Fruit fly (Drosophila melanogaster): ENCODE results near the gene Arglu1.

- peak; percentile 89 for TF ChIP-seq CG32121 (GFP tag; IDR thresholded peaks at IDR 0.05)
- TF ChIP-seq CG8301 (tag; optimal IDR thresholded peaks at IDR 0.05) = peak; percentile 92
- TF ChIP-seq CG9948 (tag; optimal IDR thresholded peaks at IDR 0.05) = peak; percentile 93
- TF ChIP-seq CG13204 (GFP tag; optimal IDR thresholded peaks at IDR 0.05) = peak; percentile 56
- peak; percentile 87 for TF ChIP-seq CG4496 (GFP tag; IDR thresholded peaks at IDR 0.05)
- TF ChIP-seq gl (tag; optimal IDR thresholded peaks at IDR 0.05) = peak; percentile 80
- peak; percentile 94 for TF ChIP-seq CG14655 (GFP tag; optimal IDR thresholded peaks at IDR 0.05)
- TF ChIP-seq EcR (GFP tag; optimal IDR thresholded peaks at IDR 0.05) = peak; percentile 19
- peak; percentile 96 for TF ChIP-seq CG17806 (tag; optimal IDR thresholded peaks at IDR 0.05)
- TF ChIP-seq CG34367 (tag; optimal IDR thresholded peaks at IDR 0.05) = peak; percentile 74
Measured at dm6 chr2L:9954119-9954518, 16.2 kb upstream of the Arglu1 start, which contains the start of the genes CG13126 and CG4709.
